Worm (Caenorhabditis elegans) whole organism, L1 larva: Measurements from ENCODE around the gene rab-39.

Experiments
- C04F5.9 ChIP-seq: sonication (generic microtip); optimal IDR thresholded peaks from 2 replicates; lab custom pipeline; 2016; ENCODE audit warnings: missing genetic modification characterization, missing compliant biosample characterization
- aha-1 ChIP-seq: fragments of 150-350 bp; optimal IDR thresholded peaks from 2 replicates; lab custom pipeline; 2014; ENCODE audit warnings: missing biosample characterization, missing genetic modification characterization
- alr-1 ChIP-seq: fragments of 200-800 bp; sonication (Bioruptor generic); optimal IDR thresholded peaks from 2 replicates; lab custom pipeline; 2018; ENCODE audit warnings: borderline replicate concordance, mild to moderate bottlenecking, missing genetic modification characterization, missing compliant biosample characterization
- ama-1 ChIP-seq: fragments of 150-350 bp; optimal IDR thresholded peaks from 2 replicates; lab custom pipeline; 2014
- dsc-1 ChIP-seq: sonication (generic microtip); optimal IDR thresholded peaks from 2 replicates; lab custom pipeline; 2016; ENCODE audit warnings: mild to moderate bottlenecking, missing genetic modification characterization, missing compliant biosample characterization
- efl-1 ChIP-seq, 4 experiments: fragments of 150-350 bp; optimal IDR thresholded peaks in 3 of 4; peaks in 1 of 4; 1 replicate in 1 of 4; 2 replicates in 3 of 4; lab custom pipeline; 2014; ENCODE audit warnings: missing biosample characterization in 2 of 4, missing genetic modification characterization in 2 of 4, missing genetic modification reagents in 2 of 4
- efl-3 ChIP-seq: fragments of 200-800 bp; sonication (Bioruptor generic); optimal IDR thresholded peaks from 2 replicates; lab custom pipeline; 2018; ENCODE audit warnings: mild to moderate bottlenecking, missing genetic modification characterization, missing compliant biosample characterization
- grh-1 ChIP-seq: fragments of 200-800 bp; sonication (Bioruptor generic); IDR thresholded peaks from 2 replicates; pipeline ENCODE4 v1.3.6; 2022; ENCODE audit warnings: missing genetic modification reagents, missing genetic modification characterization, missing compliant biosample characterization
- isw-1 ChIP-seq: fragments of 200-800 bp; sonication (Bioruptor generic); IDR thresholded peaks from 2 replicates; pipeline ENCODE4 v1.3.6; 2022; ENCODE audit warnings: missing genetic modification characterization, missing compliant biosample characterization
- lin-15B ChIP-seq: fragments of 150-350 bp; sonication (generic microtip); optimal IDR thresholded peaks from 3 replicates; lab custom pipeline; 2014; ENCODE audit warnings: missing biosample characterization, missing genetic modification characterization
- lsy-2 ChIP-seq, 2 experiments: fragments of 150-350 bp; optimal IDR thresholded peaks; 2 replicates each; lab custom pipeline; 2014; ENCODE audit warnings: missing biosample characterization in 2 of 2, missing genetic modification characterization in 2 of 2
- nhr-28 ChIP-seq: fragments of 150-350 bp; optimal IDR thresholded peaks from 2 replicates; lab custom pipeline; 2014; ENCODE audit warnings: missing biosample characterization, missing genetic modification characterization
- snu-23 ChIP-seq: sonication (generic microtip); optimal IDR thresholded peaks from 2 replicates; lab custom pipeline; 2016; ENCODE audit warnings: missing genetic modification characterization, missing compliant biosample characterization
- sox-4 ChIP-seq: sonication (generic microtip); optimal IDR thresholded peaks from 2 replicates; lab custom pipeline; 2016; ENCODE audit warnings: missing genetic modification characterization, missing compliant biosample characterization
- vab-15 ChIP-seq: sonication (generic microtip); optimal IDR thresholded peaks from 2 replicates; lab custom pipeline; 2017; ENCODE audit warnings: missing genotype, mild to moderate bottlenecking, missing genetic modification characterization, missing compliant biosample characterization
- ztf-11 ChIP-seq, 2 experiments: sonication (generic microtip); optimal IDR thresholded peaks; 2 replicates each; lab custom pipeline; 2016 to 2017; ENCODE audit warnings: missing genetic modification characterization in 2 of 2, missing biosample characterization in 1 of 2, missing compliant biosample characterization in 1 of 2

The rab-39 gene

DNA sequence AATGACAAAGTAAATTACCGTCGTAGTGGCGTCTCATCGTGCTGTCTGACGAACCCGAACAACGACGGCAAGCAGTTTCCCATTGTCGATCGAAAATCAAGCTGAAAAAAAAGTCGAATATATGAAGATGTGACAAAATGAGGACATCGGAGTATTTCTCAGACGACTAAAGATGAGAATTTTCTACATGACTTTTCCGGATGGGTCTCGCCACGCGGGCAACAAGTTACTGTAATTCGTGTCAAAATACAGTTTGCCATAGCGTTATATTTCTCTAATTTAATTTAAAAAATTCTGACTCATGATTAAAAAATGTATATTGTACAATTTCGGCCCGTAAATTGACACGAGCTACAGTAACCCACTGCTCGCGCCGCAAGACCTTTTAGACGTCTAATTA, 49.8 kb downstream of the rab-39 start, which contains the start of gene C01G6.4:
TSS of gene C01G6.4 (minus strand) at position 101 of the 400 bp plus-strand sequence.
- TF ChIP-seq alr-1 (tag; lab: Kevin White, UChicago) (no peak), sox-4 (tag; lab: Kevin White, UChicago) (no peak), lin-15B (tag; lab: Kevin White, UChicago) (no peak), efl-3 (GFP tag; lab: Kevin White, UChicago) (no peak), grh-1 (GFP tag; lab: Robert Waterston, UW) (no peak), aha-1 (no peak), nhr-28 (tag; lab: Kevin White, UChicago) (no peak), isw-1 (GFP tag; lab: Robert Waterston, UW) (no peak), ama-1 (lab: Kevin White, UChicago) (no peak), C04F5.9 (no peak), snu-23 (GFP tag; lab: Kevin White, UChicago) (no peak), vab-15 (tag; lab: Kevin White, UChicago) (no peak), dsc-1 (tag; lab: Kevin White, UChicago) (no peak), ztf-11 (tag; optimal IDR thresholded peaks at IDR 0.05; lab: Kevin White, UChicago) (no peak), efl-1 (optimal IDR thresholded peaks at IDR 0.05; lab: Kevin White, UChicago) (no peak), efl-1 (GFP tag; optimal IDR thresholded peaks at IDR 0.05 in 1 of 2; lab: Kevin White, UChicago) (no peak), lsy-2 (tag; optimal IDR thresholded peaks at IDR 0.05; lab: Kevin White, UChicago) (no peak)
- TF ChIP-seq, all 84 proteins: peak for 0
